Worm (Caenorhabditis elegans): Measurements from ENCODE around the gene srg-47.

DNA sequence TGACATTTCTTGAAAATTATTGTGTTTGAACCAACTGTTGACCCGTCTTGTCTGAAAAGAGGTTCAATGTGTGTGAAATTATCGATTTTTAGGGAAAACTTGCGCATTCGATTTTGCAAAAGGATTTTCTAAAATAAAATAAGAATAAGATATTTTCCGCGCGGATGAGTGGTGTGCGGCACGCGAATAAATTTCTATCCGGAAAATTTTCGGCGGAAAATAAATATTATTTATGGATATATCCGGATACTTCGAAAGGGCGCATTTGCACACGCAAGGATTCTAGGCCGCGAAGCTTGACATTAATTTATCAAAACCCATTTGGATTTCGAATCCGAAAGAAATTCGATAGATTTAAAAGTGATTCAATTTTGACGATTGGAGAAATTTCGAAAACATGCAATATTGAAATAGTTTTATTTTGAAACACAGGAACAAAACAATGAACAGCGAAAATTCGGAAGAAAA lies 10.2 kb downstream of the srg-47 start, which contains the start of gene rike-1:
- TF ChIP-seq ceh-82 (tag; optimal IDR thresholded peaks at IDR 0.05): no peak
- TF ChIP-seq nhr-77 (tag; optimal IDR thresholded peaks at IDR 0.05): no peak
- TF ChIP-seq nhr-11 (tag; optimal IDR thresholded peaks at IDR 0.05): no peak
- no peak for TF ChIP-seq ztf-11 (tag; optimal IDR thresholded peaks at IDR 0.05)
- peak; percentile 2 for TF ChIP-seq nhr-25 (tag; optimal IDR thresholded peaks at IDR 0.05)
- no peak for TF ChIP-seq F13H6.1 (tag; optimal IDR thresholded peaks at IDR 0.05)
- TF ChIP-seq nhr-237 (tag; optimal IDR thresholded peaks at IDR 0.05): no peak
